Fruit fly (Drosophila melanogaster) whole organism, wandering third instar larva: Measurements from ENCODE around the gene CG14277.

Source experiments
- Abd-B ChIP-seq: fragments of >200 bp; optimal IDR thresholded peaks from 2 replicates; lab custom pipeline; 2017; ENCODE audit warnings: missing biosample characterization, missing genetic modification characterization
- CG9705 ChIP-seq: fragments of 200-800 bp; sonication (Bioruptor generic); optimal IDR thresholded peaks from 2 replicates; lab custom pipeline; 2018; ENCODE audit warnings: missing biosample characterization, mild to moderate bottlenecking, missing genetic modification characterization
- Mio ChIP-seq: sonication (Bioruptor generic); optimal IDR thresholded peaks from 2 replicates; lab custom pipeline; 2016; ENCODE audit warnings: missing biosample characterization, missing genetic modification characterization
- Myc ChIP-seq: fragments of >200 bp; optimal IDR thresholded peaks from 2 replicates; lab custom pipeline; 2017
- br ChIP-seq: fragments of 200-800 bp; sonication (Bioruptor generic); optimal IDR thresholded peaks from 2 replicates; lab custom pipeline; 2016; ENCODE audit warnings: missing biosample characterization, missing genetic modification characterization
- dl ChIP-seq, 2 experiments: fragments of 175-275, 200-275 bp in 1 of 2; fragments of 200-275 bp in 1 of 2; sonication (Bioruptor generic); optimal IDR thresholded peaks; lab custom pipeline; 2018; ENCODE audit warnings: mild to moderate bottlenecking in 2 of 2, missing biosample characterization in 2 of 2, missing genetic modification characterization in 2 of 2, moderate library complexity in 2 of 2; ENCODE audit not compliant: partially characterized antibody in 2 of 2, insufficient read depth in 1 of 2
- sv ChIP-seq: fragments of 200-800 bp; sonication (Bioruptor generic); optimal IDR thresholded peaks from 3 replicates; lab custom pipeline; 2016; ENCODE audit warnings: missing biosample characterization, missing genetic modification characterization
- usp ChIP-seq: fragments of >200 bp; optimal IDR thresholded peaks from 2 replicates; lab custom pipeline; 2017; ENCODE audit warnings: missing biosample characterization, missing genetic modification characterization

- TF ChIP-seq br (GFP tag; lab: Kevin White, UChicago) (peak; percentile 100), Abd-B (GFP tag; lab: Kevin White, UChicago) (no peak), Mio (peak; percentile 95), Myc (no peak), usp (GFP tag; lab: Kevin White, UChicago) (no peak), dl (GFP tag; optimal IDR thresholded peaks at IDR 0.05; lab: Kevin White, UChicago; ENCODE audit: insufficient read depth in 1 of 2, partially characterized antibody in 2 of 2) (no peak), sv (GFP tag; lab: Kevin White, UChicago) (peak; percentile 99), CG9705 (GFP tag; lab: Kevin White, UChicago) (peak; percentile 99)
These were observed 29.5 kb upstream of the CG14277 start, which contains the start of the genes CG8372 and CG8360 for dm6 chr2L:8212666-8213270.
